Fruit fly (Drosophila melanogaster): ENCODE data around the gene CG11594.

The CG11594 gene

DNA sequence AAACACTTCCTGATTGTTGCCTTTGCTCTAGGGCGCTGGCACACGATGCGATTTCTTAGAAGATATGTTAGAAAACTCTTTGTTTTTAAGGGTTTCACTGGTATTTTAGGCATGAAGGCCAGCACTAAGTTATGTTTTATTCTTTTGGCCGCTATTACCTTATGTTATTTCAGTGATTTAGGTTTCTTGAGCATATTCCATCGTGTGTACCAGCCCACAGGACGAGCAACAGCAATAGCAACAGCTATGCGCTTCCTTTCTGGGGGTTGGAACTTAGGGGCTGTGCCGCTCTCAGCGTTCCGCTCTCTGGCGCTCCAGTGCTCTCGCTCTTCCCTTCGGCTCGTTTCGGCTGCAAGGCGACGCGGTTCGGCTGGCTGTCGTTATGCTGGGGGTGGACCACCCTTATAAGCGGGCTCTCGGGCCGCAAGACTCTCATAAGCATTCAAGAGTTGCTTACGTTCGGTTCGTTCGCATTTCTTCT is 42.3 kb downstream of the CG11594 start, which contains the start of gene scrt (continued):
- TF ChIP-seq fd64A (GFP tag; optimal IDR thresholded peaks at IDR 0.05) = no peak
- TF ChIP-seq CG31224 (GFP tag; IDR thresholded peaks at IDR 0.05) = no peak
- no peak for TF ChIP-seq h (optimal IDR thresholded peaks at IDR 0.05)
- no peak for TF ChIP-seq MTF-1 (GFP tag; optimal IDR thresholded peaks at IDR 0.05; ENCODE audit: borderline replicate concordance)
- TF ChIP-seq E2f1 (GFP tag; IDR thresholded peaks at IDR 0.05) = no peak
- TF ChIP-seq sob (GFP tag; IDR thresholded peaks at IDR 0.05) = no peak; the same call in 1 of the 2 replicates
- TF ChIP-seq CG13123 (GFP tag; optimal IDR thresholded peaks at IDR 0.05) = no peak
- TF ChIP-seq row (GFP tag; IDR thresholded peaks at IDR 0.05) = peak; percentile 84
- TF ChIP-seq sna (GFP tag; IDR thresholded peaks at IDR 0.05; ENCODE audit: partially characterized antibody) = peak; percentile 66
- peak; percentile 82 for TF ChIP-seq CG30020 (tag; optimal IDR thresholded peaks at IDR 0.05)
- TF ChIP-seq TFAM (GFP tag; optimal IDR thresholded peaks at IDR 0.05) = no peak
- peak; percentile 16 for TF ChIP-seq CG17385 (GFP tag; optimal IDR thresholded peaks at IDR 0.05)
- peak; percentile 77 for TF ChIP-seq CG2712 (tag; optimal IDR thresholded peaks at IDR 0.05)
- TF ChIP-seq Doc3 (GFP tag; IDR thresholded peaks at IDR 0.05; ENCODE audit: partially characterized antibody) = no peak
- no peak for TF ChIP-seq Dp (GFP tag; optimal IDR thresholded peaks at IDR 0.05)
- TF ChIP-seq CG14710 (tag; optimal IDR thresholded peaks at IDR 0.05) = peak; percentile 70
- peak; percentile 65 for TF ChIP-seq Sox102F (GFP tag; optimal IDR thresholded peaks at IDR 0.05)
- no peak for TF ChIP-seq dati (GFP tag; IDR thresholded peaks at IDR 0.05)
- TF ChIP-seq Ptx1 (GFP tag; IDR thresholded peaks at IDR 0.05) = no peak
- TF ChIP-seq Sry-δ (GFP tag; optimal IDR thresholded peaks at IDR 0.05) = no peak
- TF ChIP-seq CG15514 (GFP tag; optimal IDR thresholded peaks at IDR 0.05) = no peak
- no peak for TF ChIP-seq gfzf (GFP tag; optimal IDR thresholded peaks at IDR 0.05)
- TF ChIP-seq B-H2 (GFP tag; optimal IDR thresholded peaks at IDR 0.05) = peak; percentile 4
- no peak for TF ChIP-seq CG12299 (tag; optimal IDR thresholded peaks at IDR 0.05)
- peak; percentile 15; the same call in 1 of the 2 replicates for TF ChIP-seq E2f2 (GFP tag; IDR thresholded peaks at IDR 0.05)
- TF ChIP-seq CG4328 (GFP tag; optimal IDR thresholded peaks at IDR 0.05) = no peak
- TF ChIP-seq CG2875 (GFP tag; optimal IDR thresholded peaks at IDR 0.05) = no peak
- TF ChIP-seq sr (GFP tag; IDR thresholded peaks at IDR 0.05) = no peak
- TF ChIP-seq nom (GFP tag; optimal IDR thresholded peaks at IDR 0.05) = no peak
- TF ChIP-seq fu2 (GFP tag; optimal IDR thresholded peaks at IDR 0.05) = no peak
- no peak for TF ChIP-seq sens-2 (GFP tag; IDR thresholded peaks at IDR 0.05)
- TF ChIP-seq lmd (GFP tag; IDR thresholded peaks at IDR 0.05) = peak; percentile 37; the same call in 1 of the 2 replicates
- TF ChIP-seq CG7372 (GFP tag; IDR thresholded peaks at IDR 0.05) = no peak
- no peak for TF ChIP-seq Drgx (GFP tag; IDR thresholded peaks at IDR 0.05)
- peak; percentile 77 for TF ChIP-seq CG4404 (GFP tag; IDR thresholded peaks at IDR 0.05)
- 0 out of 3 replicates have a peak, but pooled peaks have one; percentile 29 for TF ChIP-seq ase (GFP tag; IDR thresholded peaks at IDR 0.05)
- TF ChIP-seq hb (GFP tag; IDR thresholded peaks at IDR 0.05; ENCODE audit: partially characterized antibody) = 0 out of 3 replicates have a peak, but pooled peaks have one; percentile 39
- no peak for TF ChIP-seq odd (GFP tag; optimal IDR thresholded peaks at IDR 0.05)
- TF ChIP-seq trh (GFP tag; optimal IDR thresholded peaks at IDR 0.05) = no peak
- TF ChIP-seq CG10462 (GFP tag; optimal IDR thresholded peaks at IDR 0.05) = no peak
- no peak for TF ChIP-seq CG8281 (tag; optimal IDR thresholded peaks at IDR 0.05)
- TF ChIP-seq Usf (GFP tag; optimal IDR thresholded peaks at IDR 0.05) = no peak
- TF ChIP-seq CG13296 (GFP tag; optimal IDR thresholded peaks at IDR 0.05) = peak; percentile 9
- TF ChIP-seq crc (GFP tag; optimal IDR thresholded peaks at IDR 0.05) = no peak
- TF ChIP-seq Vsx1 (GFP tag; optimal IDR thresholded peaks at IDR 0.05) = no peak
- TF ChIP-seq CG12071 (GFP tag; optimal IDR thresholded peaks at IDR 0.05) = no peak
- TF ChIP-seq Bgb (GFP tag; IDR thresholded peaks at IDR 0.05; ENCODE audit: partially characterized antibody) = no peak
- TF ChIP-seq NC2α (GFP tag; optimal IDR thresholded peaks at IDR 0.05) = no peak
- no peak for TF ChIP-seq CG18011 (GFP tag; optimal IDR thresholded peaks at IDR 0.05)
- peak; percentile 25 for TF ChIP-seq fd96Cb (tag; optimal IDR thresholded peaks at IDR 0.05)
- no peak for TF ChIP-seq CG12104 (GFP tag; optimal IDR thresholded peaks at IDR 0.05)

Measured in whole organism, embryonic.